Fruit fly (Drosophila melanogaster): ENCODE measurements around the gene spir.

spir gene

dm6 chr2L:20332978-20333377 is 22.0 kb downstream of the spir start (continued):
- TF ChIP-seq bigmax (GFP tag; optimal IDR thresholded peaks at IDR 0.05) (no peak), fd102C (GFP tag; optimal IDR thresholded peaks at IDR 0.05) (no peak), CG5953 (GFP tag; IDR thresholded peaks at IDR 0.05) (0 out of 2 replicates have a peak, but pooled peaks have one; percentile 35), salm (tag; optimal IDR thresholded peaks at IDR 0.05) (no peak), CG5180 (GFP tag; optimal IDR thresholded peaks at IDR 0.05) (no peak), chm (GFP tag; IDR thresholded peaks at IDR 0.05) (peak; percentile 40; the same call in 1 of the 2 replicates), CG13296 (GFP tag; optimal IDR thresholded peaks at IDR 0.05) (no peak), Xrp1 (GFP tag; IDR thresholded peaks at IDR 0.05) (no peak), Ets65A (GFP tag) (peak; percentile 88), CG32767 (GFP tag; IDR thresholded peaks at IDR 0.05) (no peak), amos (GFP tag; IDR thresholded peaks at IDR 0.05; ENCODE audit: partially characterized antibody) (0 out of 2 replicates have a peak, but pooled peaks have one; percentile 19), ken (GFP tag; IDR thresholded peaks at IDR 0.05) (0 out of 3 replicates have a peak, but pooled peaks have one; percentile 23), so (GFP tag; IDR thresholded peaks at IDR 0.05) (no peak), CG18476 (GFP tag; optimal IDR thresholded peaks at IDR 0.05) (peak; percentile 9), inv (GFP tag; IDR thresholded peaks at IDR 0.05; ENCODE audit: partially characterized antibody) (0 out of 2 replicates have a peak, but pooled peaks have one; percentile 10), CG10959 (GFP tag; IDR thresholded peaks at IDR 0.05) (0 out of 2 replicates have a peak, but pooled peaks have one; percentile 43)

dm6 chr2L:20334918-20335317 is 23.9 kb downstream of the spir start:
- TF ChIP-seq CG13424 (tag; optimal IDR thresholded peaks at IDR 0.05) (peak; percentile 30), CG16815 (GFP tag; optimal IDR thresholded peaks at IDR 0.05) (no peak), Ssrp (tag; optimal IDR thresholded peaks at IDR 0.05) (peak; percentile 18), h (optimal IDR thresholded peaks at IDR 0.05) (no peak), CG17612 (GFP tag; IDR thresholded peaks at IDR 0.05) (no peak), CG32767 (GFP tag; IDR thresholded peaks at IDR 0.05) (0 out of 2 replicates have a peak, but pooled peaks have one; percentile 52), ham (GFP tag; IDR thresholded peaks at IDR 0.05) (no peak), Chrac-16 (GFP tag; optimal IDR thresholded peaks at IDR 0.05) (no peak), Neu2 (GFP tag; optimal IDR thresholded peaks at IDR 0.05; ENCODE audit: borderline replicate concordance) (no peak), CG2712 (tag; optimal IDR thresholded peaks at IDR 0.05) (peak; percentile 36), CG18262 (tag; optimal IDR thresholded peaks at IDR 0.05) (peak; percentile 26), lola (GFP tag; optimal IDR thresholded peaks at IDR 0.05) (peak in 1 of 3 experiments; percentile 0), ci (GFP tag; IDR thresholded peaks at IDR 0.05) (0 out of 3 replicates have a peak, but pooled peaks have one; percentile 38), grau (tag; optimal IDR thresholded peaks at IDR 0.05) (peak; percentile 27), gsb-n (tag; optimal IDR thresholded peaks at IDR 0.05) (peak; percentile 4), nmo (GFP tag; optimal IDR thresholded peaks at IDR 0.05) (peak; percentile 13), CG17359 (tag; optimal IDR thresholded peaks at IDR 0.05) (no peak), lmd (GFP tag; IDR thresholded peaks at IDR 0.05) (0 out of 2 replicates have a peak, but pooled peaks have one; percentile 6), dpn (GFP tag; optimal IDR thresholded peaks at IDR 0.05) (peak in 1 of 2 experiments; percentile 19), Blimp-1 (GFP tag; optimal IDR thresholded peaks at IDR 0.05) (peak; percentile 50), CG12391 (tag; optimal IDR thresholded peaks at IDR 0.05) (peak; percentile 31), CG30403 (GFP tag; optimal IDR thresholded peaks at IDR 0.05) (peak; percentile 14), sc (optimal IDR thresholded peaks at IDR 0.05) (no peak), sc (GFP tag; optimal IDR thresholded peaks at IDR 0.05) (peak; percentile 20), CG15269 (tag; optimal IDR thresholded peaks at IDR 0.05) (peak; percentile 43), bsh (GFP tag; optimal IDR thresholded peaks at IDR 0.05) (peak in 1 of 2 experiments; percentile 72), CG12769 (tag; optimal IDR thresholded peaks at IDR 0.05) (no peak), row (GFP tag; IDR thresholded peaks at IDR 0.05) (peak; percentile 56), Ptx1 (GFP tag; IDR thresholded peaks at IDR 0.05) (0 out of 2 replicates have a peak, but pooled peaks have one; percentile 31), gem (tag; optimal IDR thresholded peaks at IDR 0.05) (peak; percentile 63), CG2875 (GFP tag; optimal IDR thresholded peaks at IDR 0.05) (peak; percentile 12), az2 (GFP tag; optimal IDR thresholded peaks at IDR 0.05) (peak; percentile 30), CG17802 (tag; optimal IDR thresholded peaks at IDR 0.05) (no peak), otp (GFP tag; IDR thresholded peaks at IDR 0.05) (0 out of 3 replicates have a peak, but pooled peaks have one; percentile 57)

Data from whole organism, embryonic.